Worm (Caenorhabditis elegans): ENCODE results near the gene rps-13.

rps-13 gene

ce11 chrIII:6344737-6345136, 30.1 kb downstream of the rps-13 start (continued):
- TF ChIP-seq zip-11 (GFP tag; IDR thresholded peaks at IDR 0.05) (no peak), ceh-44 (GFP tag; IDR thresholded peaks at IDR 0.05) (no peak), F26F4.8 (GFP tag; conservative IDR thresholded peaks at IDR 0.05) (no peak), jun-1 (tag; optimal IDR thresholded peaks at IDR 0.05) (peak; percentile 43), dpl-1 (GFP tag; optimal IDR thresholded peaks at IDR 0.05) (peak; percentile 75), daf-8 (GFP tag; IDR thresholded peaks at IDR 0.05) (no peak), nhr-11 (tag; optimal IDR thresholded peaks at IDR 0.05) (peak; percentile 78), ama-1 (optimal IDR thresholded peaks at IDR 0.05) (peak; percentile 25), attf-4 (tag; optimal IDR thresholded peaks at IDR 0.05) (no peak), lin-29 (GFP tag; IDR thresholded peaks at IDR 0.05) (no peak), zag-1 (tag; optimal IDR thresholded peaks at IDR 0.05) (no peak), mxl-2 (GFP tag; conservative IDR thresholded peaks at IDR 0.05) (no peak), mxl-3 (GFP tag; optimal IDR thresholded peaks at IDR 0.05) (peak; percentile 56), ctbp-1 (GFP tag; IDR thresholded peaks at IDR 0.05) (no peak), aly-2 (tag; optimal IDR thresholded peaks at IDR 0.05) (no peak), ceh-82 (tag; optimal IDR thresholded peaks at IDR 0.05) (no peak), egl-27 (tag; optimal IDR thresholded peaks at IDR 0.05) (no peak), snpc-4 (tag; optimal IDR thresholded peaks at IDR 0.05) (no peak), snpc-1.2 (GFP tag; IDR thresholded peaks at IDR 0.05) (no peak), Y48G9A.11 (GFP tag; IDR thresholded peaks at IDR 0.05) (0 out of 2 replicates have a peak, but pooled peaks have one; percentile 37), dve-1 (tag; optimal IDR thresholded peaks at IDR 0.05; ENCODE audit: insufficient read depth) (peak; percentile 59), F49E8.2 (tag; optimal IDR thresholded peaks at IDR 0.05; ENCODE audit: borderline replicate concordance) (peak; percentile 61), sdz-12 (GFP tag; optimal IDR thresholded peaks at IDR 0.05) (no peak), F37D6.2 (tag; optimal IDR thresholded peaks at IDR 0.05) (peak; percentile 38), ceh-62 (tag; optimal IDR thresholded peaks at IDR 0.05) (no peak)

DNA sequence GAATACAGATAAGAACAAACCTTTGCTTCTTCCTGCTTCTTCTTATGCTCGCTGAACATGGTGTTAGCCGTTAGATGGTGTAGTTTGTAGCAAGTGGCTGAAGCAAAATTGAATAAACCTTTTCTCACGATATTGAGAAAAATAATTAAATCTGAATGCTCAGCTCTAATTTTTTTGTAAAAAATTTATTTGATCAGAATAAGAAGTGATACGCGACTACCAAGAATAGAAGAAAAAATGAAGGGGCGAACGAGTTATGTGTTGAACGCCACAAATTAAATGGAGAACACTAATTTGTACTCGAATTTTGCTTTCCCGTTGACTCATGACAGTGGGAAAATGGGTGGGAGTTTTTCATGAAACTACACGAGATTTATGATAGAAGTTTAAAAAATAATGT, 31.6 kb downstream of the rps-13 start, which contains the start of gene C56G2.9:
Gene C56G2.9 (minus strand): TSS at position 101 of the 400 bp plus-strand sequence.
- TF ChIP-seq aha-1 (tag) (no peak), snpc-1.2 (GFP tag; IDR thresholded peaks at IDR 0.05) (no peak), ztf-11 (tag; optimal IDR thresholded peaks at IDR 0.05) (no peak), fkh-10 (GFP tag; optimal IDR thresholded peaks at IDR 0.05) (no peak), zip-2 (tag; optimal IDR thresholded peaks at IDR 0.05) (no peak), nhr-48 (tag; optimal IDR thresholded peaks at IDR 0.05) (no peak), spr-1 (tag; optimal IDR thresholded peaks at IDR 0.05) (no peak), attf-4 (tag; optimal IDR thresholded peaks at IDR 0.05) (no peak), T26A8.4 (GFP tag; IDR thresholded peaks at IDR 0.05) (no peak), nhr-102 (tag; optimal IDR thresholded peaks at IDR 0.05) (no peak), skn-1 (tag; optimal IDR thresholded peaks at IDR 0.05) (no peak), hif-1 (tag; optimal IDR thresholded peaks at IDR 0.05) (no peak), dmd-8 (GFP tag; IDR thresholded peaks at IDR 0.05) (no peak), daf-16 (GFP tag; optimal IDR thresholded peaks at IDR 0.05) (no peak), daf-16 (tag; optimal IDR thresholded peaks at IDR 0.05) (no peak), mep-1 (tag; optimal IDR thresholded peaks at IDR 0.05) (no peak), spr-3 (GFP tag; optimal IDR thresholded peaks at IDR 0.05) (no peak), dve-1 (tag; optimal IDR thresholded peaks at IDR 0.05; ENCODE audit: insufficient read depth) (no peak), zfp-3 (GFP tag; conservative IDR thresholded peaks at IDR 0.05) (no peak), lir-3 (tag; optimal IDR thresholded peaks at IDR 0.05) (no peak), hmg-1.1 (GFP tag; IDR thresholded peaks at IDR 0.05) (no peak)
